Worm (Caenorhabditis elegans): ENCODE measurements around the gene fipr-12.

fipr-12 gene

ce11 chrV:9930612-9931065 lies 12.5 kb upstream of the fipr-12 start, which contains the start of the genes rmh-2 and suds-3 (continued):
- TF ChIP-seq dpl-1 (GFP tag; optimal IDR thresholded peaks at IDR 0.05), result peak; percentile 72 to 87 (median 82)
- TF ChIP-seq xbp-1 (tag; optimal IDR thresholded peaks at IDR 0.05), result peak; percentile 26
- TF ChIP-seq sox-4 (tag; optimal IDR thresholded peaks at IDR 0.05), result no peak
- TF ChIP-seq lin-13 (GFP tag; optimal IDR thresholded peaks at IDR 0.05), result no peak
- no peak for TF ChIP-seq pqm-1 (tag; optimal IDR thresholded peaks at IDR 0.05)
- TF ChIP-seq ces-1 (GFP tag; optimal IDR thresholded peaks at IDR 0.05), result no peak
- no peak for TF ChIP-seq aly-2 (tag; optimal IDR thresholded peaks at IDR 0.05)
- TF ChIP-seq vab-15 (tag; optimal IDR thresholded peaks at IDR 0.05), result no peak

ce11 chrV:9937435-9937834 lies 5.7 kb upstream of the fipr-12 start, which contains the start of gene srj-33:
TSS of gene srj-33 (minus strand) at chrV:9937535.
- TF ChIP-seq unc-130 (tag; optimal IDR thresholded peaks at IDR 0.05) (no peak), ztf-11 (tag; optimal IDR thresholded peaks at IDR 0.05) (no peak), nhr-47 (tag; optimal IDR thresholded peaks at IDR 0.05) (no peak), nhr-85 (tag) (no peak), tlp-1 (tag; optimal IDR thresholded peaks at IDR 0.05) (no peak), ces-1 (GFP tag; optimal IDR thresholded peaks at IDR 0.05) (no peak), F16B12.6 (tag; optimal IDR thresholded peaks at IDR 0.05) (no peak), hpl-2 (GFP tag; optimal IDR thresholded peaks at IDR 0.05) (no peak), isw-1 (GFP tag; IDR thresholded peaks at IDR 0.05) (no peak), rnt-1 (tag; optimal IDR thresholded peaks at IDR 0.05) (no peak), nhr-71 (tag; optimal IDR thresholded peaks at IDR 0.05) (no peak), lsy-2 (tag; optimal IDR thresholded peaks at IDR 0.05) (no peak), swsn-7 (tag; optimal IDR thresholded peaks at IDR 0.05) (no peak), aly-2 (tag; optimal IDR thresholded peaks at IDR 0.05) (no peak), nhr-237 (tag; optimal IDR thresholded peaks at IDR 0.05) (no peak), mep-1 (tag; optimal IDR thresholded peaks at IDR 0.05) (no peak), pqm-1 (tag; optimal IDR thresholded peaks at IDR 0.05) (no peak), efl-3 (GFP tag; optimal IDR thresholded peaks at IDR 0.05) (no peak)

ce11 chrV:9944093-9944492 lies 954 bp downstream of the fipr-12 start, which contains the start of gene sre-28:
TSS of gene sre-28 (plus strand) at chrV:9944393.
- TF ChIP-seq unc-30 (tag; optimal IDR thresholded peaks at IDR 0.05) (no peak), lin-35 (GFP tag; optimal IDR thresholded peaks at IDR 0.05) (no peak), dsc-1 (tag; optimal IDR thresholded peaks at IDR 0.05) (no peak), unc-62 (GFP tag; optimal IDR thresholded peaks at IDR 0.05) (no peak), ceh-90 (tag; optimal IDR thresholded peaks at IDR 0.05) (no peak), sup-37 (GFP tag; optimal IDR thresholded peaks at IDR 0.05) (no peak), nhr-20 (tag; optimal IDR thresholded peaks at IDR 0.05) (no peak), ceh-82 (tag; optimal IDR thresholded peaks at IDR 0.05) (no peak), nhr-11 (tag; optimal IDR thresholded peaks at IDR 0.05) (no peak)

- no peak for TF ChIP-seq pax-3 (tag; optimal IDR thresholded peaks at IDR 0.05)
- TF ChIP-seq ces-1 (GFP tag; optimal IDR thresholded peaks at IDR 0.05), result no peak
- TF ChIP-seq nhr-237 (tag; optimal IDR thresholded peaks at IDR 0.05), result no peak
- no peak for TF ChIP-seq unc-130 (tag; optimal IDR thresholded peaks at IDR 0.05)
- TF ChIP-seq hpl-2 (GFP tag; optimal IDR thresholded peaks at IDR 0.05), result no peak
- TF ChIP-seq ceh-90 (tag; optimal IDR thresholded peaks at IDR 0.05), result no peak
- TF ChIP-seq pqm-1 (tag; optimal IDR thresholded peaks at IDR 0.05), result no peak
- TF ChIP-seq unc-86 (tag; optimal IDR thresholded peaks at IDR 0.05), result no peak
- TF ChIP-seq lin-14 (GFP tag; optimal IDR thresholded peaks at IDR 0.05), result no peak
- no peak for TF ChIP-seq mef-2 (tag; optimal IDR thresholded peaks at IDR 0.05)
- no peak for TF ChIP-seq ama-1 (optimal IDR thresholded peaks at IDR 0.05)
- no peak for TF ChIP-seq ceh-8 (GFP tag; optimal IDR thresholded peaks at IDR 0.05)
- TF ChIP-seq nhr-28 (tag; optimal IDR thresholded peaks at IDR 0.05), result no peak
- no peak for TF ChIP-seq fkh-4 (tag; optimal IDR thresholded peaks at IDR 0.05; ENCODE audit: borderline replicate concordance)
- no peak for TF ChIP-seq isw-1 (GFP tag; IDR thresholded peaks at IDR 0.05)
- no peak for TF ChIP-seq ets-5 (GFP tag; IDR thresholded peaks at IDR 0.05)
- no peak for TF ChIP-seq Y116A8C.19 (tag; optimal IDR thresholded peaks at IDR 0.05; ENCODE audit: borderline replicate concordance)
Observed at ce11 chrV:9948840-9949239, 5.7 kb downstream of the fipr-12 start, which contains the start of gene nlp-58. TSS of gene nlp-58 (minus strand) at chrV:9948940.

All from whole organism, L1 larva.